Worm (Caenorhabditis elegans) whole organism, L1 larva: ENCODE data around the gene str-106.

Experiments used
- C16A3.4 ChIP-seq: fragments of 150-350 bp; optimal IDR thresholded peaks from 2 replicates; lab custom pipeline; 2014; ENCODE audit warnings: missing biosample characterization, missing genetic modification characterization
- elt-3 ChIP-seq, 6 experiments: fragments of 150-350 bp in 1 of 6; sonication (generic microtip); optimal IDR thresholded peaks; 2 replicates each; lab custom pipeline; 2017 to 2018; ENCODE audit warnings: missing biosample characterization in 6 of 6, missing genetic modification characterization in 6 of 6, inconsistent platforms in 1 of 6
- ets-5 ChIP-seq: fragments of 200-800 bp; sonication (Bioruptor generic); IDR thresholded peaks from 2 replicates; pipeline ENCODE4 v1.3.6; 2022; ENCODE audit warnings: missing genetic modification characterization, missing compliant biosample characterization
- fos-1 ChIP-seq: fragments of 150-350 bp; optimal IDR thresholded peaks from 2 replicates; lab custom pipeline; 2014; ENCODE audit warnings: missing biosample characterization, missing genetic modification characterization
- lin-35 ChIP-seq, 2 experiments: fragments of 150-350 bp; optimal IDR thresholded peaks; 2 replicates each; lab custom pipeline; 2014; ENCODE audit warnings: missing biosample characterization in 2 of 2, missing genetic modification characterization in 2 of 2, missing genetic modification reagents in 2 of 2
- pqm-1 ChIP-seq: sonication (generic microtip); optimal IDR thresholded peaks from 3 replicates; lab custom pipeline; 2017; ENCODE audit warnings: missing biosample characterization, missing genetic modification characterization
- snu-23 ChIP-seq: sonication (generic microtip); optimal IDR thresholded peaks from 2 replicates; lab custom pipeline; 2016; ENCODE audit warnings: missing genetic modification characterization, missing compliant biosample characterization
- unc-130 ChIP-seq: fragments of 150-350 bp; optimal IDR thresholded peaks from 2 replicates; lab custom pipeline; 2017; ENCODE audit warnings: missing biosample characterization, missing genetic modification characterization, inconsistent platforms
- zip-4 ChIP-seq: fragments of 200-800 bp; sonication (Bioruptor generic); optimal IDR thresholded peaks from 2 replicates; lab custom pipeline; 2018; ENCODE audit warnings: mild to moderate bottlenecking, missing genetic modification characterization, moderate library complexity, missing compliant biosample characterization

DNA sequence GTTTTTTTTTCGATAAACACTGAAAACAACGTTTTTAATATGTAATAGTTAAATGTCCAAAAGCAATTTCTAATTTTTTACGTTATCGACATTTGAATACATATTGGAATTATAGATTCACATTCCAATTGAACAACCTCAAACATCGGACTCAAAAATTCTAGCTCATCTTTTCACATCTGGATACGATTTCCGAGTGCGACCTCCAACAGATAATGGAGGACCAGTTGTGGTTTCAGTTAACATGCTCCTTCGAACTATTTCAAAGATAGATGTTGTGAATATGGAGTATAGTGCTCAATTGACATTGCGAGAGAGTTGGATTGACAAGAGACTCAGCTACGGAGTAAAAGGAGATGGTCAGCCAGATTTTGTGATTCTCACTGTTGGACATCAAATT lies 39.6 kb downstream of the str-106 start:
- TF ChIP-seq pqm-1 (tag; lab: Kevin White, UChicago) (no peak), lin-35 (GFP tag; optimal IDR thresholded peaks at IDR 0.05; lab: Kevin White, UChicago) (no peak), fos-1 (no peak), elt-3 (tag; optimal IDR thresholded peaks at IDR 0.05; lab: Kevin White, UChicago) (no peak), zip-4 (GFP tag; lab: Kevin White, UChicago) (no peak), unc-130 (tag; lab: Kevin White, UChicago) (no peak), C16A3.4 (tag; lab: Kevin White, UChicago) (no peak), snu-23 (no peak), ets-5 (GFP tag; lab: Robert Waterston, UW) (no peak)
